Fruit fly (Drosophila melanogaster) whole organism, adult: Measurements from ENCODE around the gene Vti1a.

ENCODE experiments used
- CG12768 ChIP-seq: fragments of 200-800 bp; sonication (Bioruptor generic); optimal IDR thresholded peaks from 2 replicates; lab custom pipeline; 2017; ENCODE audit warnings: missing biosample characterization, missing genetic modification characterization, mild to moderate bottlenecking, moderate library complexity, missing genetic modification reagents
- CG14711 ChIP-seq: fragments of 200-800 bp; sonication (Bioruptor generic); optimal IDR thresholded peaks from 2 replicates; lab custom pipeline; 2018; ENCODE audit warnings: missing biosample characterization, mild to moderate bottlenecking, missing genetic modification characterization, moderate library complexity
- CG33017 ChIP-seq: fragments of 200-800 bp; sonication (Bioruptor generic); optimal IDR thresholded peaks from 2 replicates; lab custom pipeline; 2018; ENCODE audit warnings: missing biosample characterization, mild to moderate bottlenecking, missing genetic modification characterization, moderate library complexity
- Crg-1 ChIP-seq: fragments of 200-800 bp; sonication (Bioruptor generic); optimal IDR thresholded peaks from 2 replicates; lab custom pipeline; 2016; ENCODE audit warnings: missing biosample characterization, missing genetic modification characterization
- Hr96 ChIP-seq: fragments of 200-800 bp; sonication (Bioruptor generic); optimal IDR thresholded peaks from 2 replicates; lab custom pipeline; 2016; ENCODE audit warnings: missing biosample characterization, missing genetic modification characterization
- Mnt ChIP-seq: fragments of 200-800 bp; sonication (Bioruptor generic); optimal IDR thresholded peaks from 2 replicates; lab custom pipeline; 2016; ENCODE audit warnings: missing biosample characterization, mild to moderate bottlenecking, missing genetic modification characterization
- bab1 ChIP-seq: fragments of 200-800 bp; sonication (Bioruptor generic); optimal IDR thresholded peaks from 3 replicates; lab custom pipeline; 2019; ENCODE audit warnings: missing biosample characterization, mild to moderate bottlenecking, missing genetic modification characterization, moderate library complexity
- cic ChIP-seq: fragments of 200-800 bp; sonication (Bioruptor generic); optimal IDR thresholded peaks from 2 replicates; lab custom pipeline; 2017; ENCODE audit warnings: missing biosample characterization, mild to moderate bottlenecking, missing genetic modification characterization, moderate library complexity
- cnc ChIP-seq, 2 experiments: fragments of >200 bp; optimal IDR thresholded peaks; 2 replicates each; lab custom pipeline; 2017
- pad ChIP-seq: fragments of 200-800 bp; sonication (Bioruptor generic); optimal IDR thresholded peaks from 3 replicates; lab custom pipeline; 2017; ENCODE audit warnings: missing biosample characterization, missing genetic modification characterization, mild to moderate bottlenecking, moderate library complexity, missing genetic modification reagents
- tj ChIP-seq: fragments of 200-800 bp; sonication (Bioruptor generic); optimal IDR thresholded peaks from 3 replicates; lab custom pipeline; 2017; ENCODE audit warnings: missing biosample characterization, mild to moderate bottlenecking, missing genetic modification characterization, moderate library complexity

dm6 chr3L:736542-737166 is 43.9 kb upstream of the Vti1a start:
- TF ChIP-seq CG33017 (tag; lab: Kevin White, UChicago) (no peak), cic (GFP tag; lab: Kevin White, UChicago) (no peak), tj (GFP tag; lab: Kevin White, UChicago) (no peak), Hr96 (GFP tag; lab: Kevin White, UChicago) (no peak), CG14711 (no peak), CG12768 (GFP tag; lab: Kevin White, UChicago) (no peak), pad (GFP tag; lab: Kevin White, UChicago) (no peak), cnc (optimal IDR thresholded peaks at IDR 0.05; lab: Kevin White, UChicago) (no peak), Crg-1 (GFP tag; lab: Kevin White, UChicago) (no peak), bab1 (GFP tag; lab: Kevin White, UChicago) (no peak), Mnt (GFP tag; lab: Kevin White, UChicago) (no peak)
